Worm (Caenorhabditis elegans) whole organism, young adult: ENCODE results near the gene math-1.

ENCODE experiments used
- F57A8.1 ChIP-seq: fragments of 200-800 bp; sonication (Bioruptor generic); optimal IDR thresholded peaks from 2 replicates; lab custom pipeline; 2018; ENCODE audit warnings: mild to moderate bottlenecking, missing genetic modification characterization, moderate library complexity, missing compliant biosample characterization
- ama-1 ChIP-seq, 3 experiments: fragments of 150-350 bp in 1 of 3; sonication (generic microtip) in 2 of 3; optimal IDR thresholded peaks; 2 replicates each; lab custom pipeline; 2014 to 2018; ENCODE audit warnings: missing biosample characterization in 2 of 3, missing genetic modification characterization in 2 of 3, missing genetic modification reagents in 2 of 3
- hmg-1.2 ChIP-seq: fragments of 200-800 bp; sonication (Bioruptor generic); IDR thresholded peaks from 2 replicates; pipeline ENCODE4 v1.3.6; 2022; ENCODE audit warnings: missing genetic modification reagents, missing genetic modification characterization, missing compliant biosample characterization
- hmg-20 ChIP-seq: fragments of 200-800 bp; sonication (Bioruptor generic); IDR thresholded peaks from 2 replicates; pipeline ENCODE4 v1.3.6; 2022; ENCODE audit warnings: missing genetic modification reagents, missing genetic modification characterization, missing compliant biosample characterization
- let-607 ChIP-seq, 2 experiments: fragments of 200-800 bp in 1 of 2; sonication (Bioruptor generic) in 1 of 2; sonication (generic microtip) in 1 of 2; optimal IDR thresholded peaks; 2 replicates each; lab custom pipeline; 2016 to 2018; ENCODE audit warnings: mild to moderate bottlenecking in 2 of 2, missing compliant biosample characterization in 2 of 2, missing genetic modification characterization in 2 of 2, moderate library complexity in 2 of 2, missing genotype in 1 of 2
- lin-26 ChIP-seq: fragments of 200-800 bp; sonication (Bioruptor generic); IDR thresholded peaks from 2 replicates; pipeline ENCODE4 v1.3.6; 2022; ENCODE audit warnings: missing genetic modification reagents, missing genetic modification characterization, missing compliant biosample characterization
- pha-4 ChIP-seq: fragments of 150-350 bp; sonication (generic microtip); optimal IDR thresholded peaks from 2 replicates; lab custom pipeline; 2014; ENCODE audit warnings: missing biosample characterization, missing genetic modification reagents, missing genetic modification characterization
- snpc-1.3 ChIP-seq: sonication (generic microtip); optimal IDR thresholded peaks from 2 replicates; lab custom pipeline; 2017; ENCODE audit warnings: missing genetic modification characterization, mild to moderate bottlenecking, missing compliant biosample characterization, antibody characterized with exemption, moderate library complexity, missing genotype, missing genetic modification reagents; ENCODE audit not compliant: insufficient read depth
- tbp1 ChIP-seq: fragments of 200-800 bp; sonication (Bioruptor generic); optimal IDR thresholded peaks from 2 replicates; lab custom pipeline; 2018; ENCODE audit warnings: mild to moderate bottlenecking, missing genetic modification characterization, missing compliant biosample characterization

DNA sequence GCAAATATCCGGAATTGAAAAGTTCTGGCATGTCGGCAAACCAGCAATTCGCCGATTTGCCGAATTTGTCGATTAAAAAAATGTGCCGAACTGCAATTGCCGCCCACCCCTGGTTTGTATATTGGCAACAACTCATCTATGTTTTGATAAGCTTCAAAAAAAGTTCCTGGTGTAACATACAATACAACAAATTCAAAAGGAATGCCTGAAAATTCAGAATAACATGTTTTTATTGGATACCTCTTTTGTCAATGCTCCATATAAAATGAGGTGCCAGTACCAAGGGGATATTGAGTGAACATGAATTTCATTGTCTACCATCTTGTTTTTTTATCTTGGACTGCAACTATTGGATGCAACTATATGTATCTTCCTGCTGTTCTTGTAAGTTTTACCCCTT is 34.8 kb upstream of the math-1 start, which contains the start of gene T16A1.4:
- no peak for TF ChIP-seq snpc-1.3 (tag; lab: Kevin White, UChicago)
- TF ChIP-seq ama-1 (optimal IDR thresholded peaks at IDR 0.05; lab: Kevin White, UChicago): no peak
- no peak for TF ChIP-seq ama-1 (GFP tag; optimal IDR thresholded peaks at IDR 0.05; lab: Kevin White, UChicago)
- TF ChIP-seq hmg-20 (GFP tag; lab: Robert Waterston, UW): no peak
- TF ChIP-seq pha-4 (tag; lab: Kevin White, UChicago): no peak
- TF ChIP-seq tbp1 (GFP tag; lab: Kevin White, UChicago): no peak
- TF ChIP-seq F57A8.1: no peak
- TF ChIP-seq hmg-1.2: no peak
- TF ChIP-seq let-607 (tag; optimal IDR thresholded peaks at IDR 0.05; lab: Kevin White, UChicago): no peak
- no peak for TF ChIP-seq lin-26
